Fruit fly (Drosophila melanogaster) whole organism, embryonic: Measurements from ENCODE around the gene CG8675.

Source experiments
- Antp ChIP-seq: fragments of 200-800 bp; sonication (Bioruptor generic); optimal IDR thresholded peaks from 3 replicates; lab custom pipeline; 2016; ENCODE audit warnings: missing biosample characterization, missing genetic modification characterization
- CG10979 ChIP-seq: fragments of 200-800 bp; sonication (Bioruptor generic); optimal IDR thresholded peaks from 2 replicates; lab custom pipeline; 2018; ENCODE audit warnings: missing biosample characterization, mild to moderate bottlenecking, missing genetic modification characterization, moderate library complexity
- CG11695 ChIP-seq: fragments of 200-800 bp; sonication (Bioruptor generic); IDR thresholded peaks from 3 replicates; pipeline ENCODE4 v1.3.6; 2022; ENCODE audit warnings: missing biosample characterization, missing genetic modification characterization
- CG12155 ChIP-seq: fragments of 200-800 bp; sonication (Bioruptor generic); optimal IDR thresholded peaks from 3 replicates; lab custom pipeline; 2016; ENCODE audit warnings: missing biosample characterization, missing genetic modification characterization
- CG12744 ChIP-seq: fragments of 200-800 bp; sonication (Bioruptor generic); optimal IDR thresholded peaks from 2 replicates; lab custom pipeline; 2016; ENCODE audit warnings: missing biosample characterization, missing genetic modification characterization
- CG14710 ChIP-seq: fragments of 200-800 bp; sonication (Bioruptor generic); optimal IDR thresholded peaks from 3 replicates; lab custom pipeline; 2019; ENCODE audit warnings: missing biosample characterization, mild to moderate bottlenecking, missing genetic modification characterization, moderate library complexity
- CG15073 ChIP-seq: fragments of 200-800 bp; sonication (Bioruptor generic); optimal IDR thresholded peaks from 2 replicates; lab custom pipeline; 2016; ENCODE audit warnings: missing biosample characterization, missing genetic modification characterization
- CG17359 ChIP-seq: fragments of 200-800 bp; sonication (Bioruptor generic); optimal IDR thresholded peaks from 3 replicates; lab custom pipeline; 2018; ENCODE audit warnings: missing biosample characterization, mild to moderate bottlenecking, missing genetic modification characterization, moderate library complexity
- CG17361 ChIP-seq: fragments of 200-800 bp; sonication (Bioruptor generic); IDR thresholded peaks from 3 replicates; pipeline ENCODE4 v1.3.6; 2022; ENCODE audit warnings: missing biosample characterization, missing genetic modification characterization
- CG18599 ChIP-seq: fragments of 200-800 bp; sonication (Bioruptor generic); optimal IDR thresholded peaks from 3 replicates; lab custom pipeline; 2017; ENCODE audit warnings: missing biosample characterization, missing genetic modification characterization, mild to moderate bottlenecking, moderate library complexity, missing genetic modification reagents
- CG30403 ChIP-seq: fragments of 200-800 bp; sonication (Bioruptor generic); optimal IDR thresholded peaks from 3 replicates; lab custom pipeline; 2016; ENCODE audit warnings: missing biosample characterization, missing genetic modification characterization
- CG34224 ChIP-seq: fragments of 200-800 bp; sonication (Bioruptor generic); IDR thresholded peaks from 3 replicates; pipeline ENCODE4 v1.3.6; 2022; ENCODE audit warnings: missing biosample characterization, missing genetic modification characterization; ENCODE audit not compliant: partially characterized antibody
- CG43689 ChIP-seq: fragments of 200-800 bp; sonication (Bioruptor generic); IDR thresholded peaks from 2 replicates; pipeline ENCODE4 v1.3.6; 2022; ENCODE audit warnings: missing biosample characterization, missing genetic modification characterization
- CG5245 ChIP-seq: fragments of 200-800 bp; sonication (Bioruptor generic); optimal IDR thresholded peaks from 3 replicates; lab custom pipeline; 2016; ENCODE audit warnings: missing biosample characterization, missing genetic modification characterization
- CG5953 ChIP-seq: fragments of 200-800 bp; sonication (Bioruptor generic); IDR thresholded peaks from 2 replicates; pipeline ENCODE4 v1.3.6; 2022; ENCODE audit warnings: missing biosample characterization, missing genetic modification characterization
- CG6765 ChIP-seq: fragments of 200-800 bp; sonication (Bioruptor generic); optimal IDR thresholded peaks from 3 replicates; lab custom pipeline; 2017; ENCODE audit warnings: missing biosample characterization, mild to moderate bottlenecking, missing genetic modification characterization
- CG7928 ChIP-seq: fragments of 200-800 bp; sonication (Bioruptor generic); optimal IDR thresholded peaks from 2 replicates; lab custom pipeline; 2017; ENCODE audit warnings: missing biosample characterization, mild to moderate bottlenecking, missing genetic modification characterization
- CG8089 ChIP-seq: fragments of 200-800 bp; sonication (Bioruptor generic); optimal IDR thresholded peaks from 3 replicates; lab custom pipeline; 2016; ENCODE audit warnings: missing biosample characterization, missing genetic modification characterization
- CG8281 ChIP-seq: fragments of 200-800 bp; sonication (Bioruptor generic); optimal IDR thresholded peaks from 2 replicates; lab custom pipeline; 2018; ENCODE audit warnings: missing biosample characterization, mild to moderate bottlenecking, missing genetic modification characterization, moderate library complexity
- CG9437 ChIP-seq: fragments of 200-800 bp; sonication (Bioruptor generic); optimal IDR thresholded peaks from 2 replicates; lab custom pipeline; 2018; ENCODE audit warnings: missing biosample characterization, mild to moderate bottlenecking, missing genetic modification characterization
- CG9817 ChIP-seq: fragments of 200-800 bp; sonication (Bioruptor generic); optimal IDR thresholded peaks from 2 replicates; lab custom pipeline; 2018; ENCODE audit warnings: missing biosample characterization, mild to moderate bottlenecking, missing genetic modification characterization, moderate library complexity
- CG9932 ChIP-seq: fragments of 200-800 bp; sonication (Bioruptor generic); IDR thresholded peaks from 2 replicates; pipeline ENCODE4 v1.3.6; 2022; ENCODE audit warnings: missing biosample characterization, missing genetic modification characterization
- D19A ChIP-seq: fragments of 200-800 bp; optimal IDR thresholded peaks from 3 replicates; lab custom pipeline; 2019; ENCODE audit warnings: missing biosample characterization, mild to moderate bottlenecking, missing genetic modification characterization, moderate library complexity
- Dref ChIP-seq: fragments of 200-800 bp; sonication (Bioruptor generic); IDR thresholded peaks from 2 replicates; pipeline ENCODE4 v1.3.6; 2022; ENCODE audit warnings: missing biosample characterization, missing genetic modification characterization
- Elba2 ChIP-seq: fragments of 200-800 bp; sonication (Bioruptor generic); optimal IDR thresholded peaks from 3 replicates; lab custom pipeline; 2016; ENCODE audit warnings: missing biosample characterization, missing genetic modification characterization
- HLH3B ChIP-seq: fragments of 200-800 bp; sonication (Bioruptor generic); IDR thresholded peaks from 2 replicates; pipeline ENCODE4 v1.3.6; 2022; ENCODE audit warnings: missing biosample characterization, missing genetic modification characterization
- Hr78 ChIP-seq, 2 experiments: fragments of 200-800 bp in 1 of 2; fragments of >200 bp in 1 of 2; sonication (Bioruptor generic) in 1 of 2; optimal IDR thresholded peaks; 2 replicates each; lab custom pipeline; 2017 to 2019; ENCODE audit warnings: missing biosample characterization in 2 of 2, missing genetic modification characterization in 2 of 2, mild to moderate bottlenecking in 1 of 2, moderate library complexity in 1 of 2
- Mrtf ChIP-seq: fragments of 200-800 bp; sonication (Bioruptor generic); IDR thresholded peaks from 3 replicates; pipeline ENCODE4 v1.3.6; 2022; ENCODE audit warnings: missing biosample characterization, missing genetic modification characterization
- Myb ChIP-seq: fragments of 200-800 bp; sonication (Bioruptor generic); optimal IDR thresholded peaks from 2 replicates; lab custom pipeline; 2016; ENCODE audit warnings: missing biosample characterization, missing genetic modification characterization
- Oli ChIP-seq: fragments of 200-800 bp; sonication (Bioruptor generic); optimal IDR thresholded peaks from 2 replicates; lab custom pipeline; 2018; ENCODE audit warnings: missing biosample characterization, mild to moderate bottlenecking, missing genetic modification characterization, moderate library complexity
- Sox102F ChIP-seq: fragments of 200-800 bp; sonication (Bioruptor generic); optimal IDR thresholded peaks from 2 replicates; lab custom pipeline; 2018; ENCODE audit warnings: missing biosample characterization, mild to moderate bottlenecking, missing genetic modification characterization, moderate library complexity
- Taf1 ChIP-seq: fragments of 200-800 bp; sonication (Bioruptor generic); IDR thresholded peaks from 2 replicates; pipeline ENCODE4 v1.3.6; 2022; ENCODE audit warnings: missing biosample characterization, missing genetic modification characterization
- Xrp1 ChIP-seq: fragments of 200-800 bp; sonication (Bioruptor generic); IDR thresholded peaks from 2 replicates; pipeline ENCODE4 v1.3.6; 2022; ENCODE audit warnings: missing biosample characterization, missing genetic modification characterization
- ase ChIP-seq: fragments of 200-800 bp; sonication (Bioruptor generic); IDR thresholded peaks from 3 replicates; pipeline ENCODE4 v1.3.6; 2022; ENCODE audit warnings: missing biosample characterization, missing genetic modification characterization
- cas ChIP-seq: fragments of 200-800 bp; sonication (Bioruptor generic); IDR thresholded peaks from 2 replicates; pipeline ENCODE4 v1.3.6; 2022; ENCODE audit warnings: missing biosample characterization, missing genetic modification characterization
- chm ChIP-seq: fragments of 200-800 bp; sonication (Bioruptor generic); IDR thresholded peaks from 2 replicates; pipeline ENCODE4 v1.3.6; 2022; ENCODE audit warnings: missing biosample characterization, missing genetic modification characterization
- dan ChIP-seq: fragments of 200-800 bp; sonication (Bioruptor generic); IDR thresholded peaks from 2 replicates; pipeline ENCODE4 v1.3.6; 2022; ENCODE audit warnings: missing biosample characterization, missing genetic modification characterization
- eve ChIP-seq, 2 experiments: fragments of >200 bp; optimal IDR thresholded peaks; 2 replicates each; lab custom pipeline; 2017; ENCODE audit warnings: missing biosample characterization in 2 of 2, missing genetic modification characterization in 2 of 2
- grau ChIP-seq: fragments of 200-800 bp; optimal IDR thresholded peaks from 3 replicates; lab custom pipeline; 2019; ENCODE audit warnings: missing biosample characterization, mild to moderate bottlenecking, missing genetic modification characterization, moderate library complexity
- h ChIP-seq: fragments of >200 bp; optimal IDR thresholded peaks from 2 replicates; lab custom pipeline; 2017
- hkb ChIP-seq, 2 experiments: fragments of 200-800 bp in 1 of 2; fragments of >200 bp in 1 of 2; sonication (Bioruptor generic) in 1 of 2; IDR thresholded peaks in 1 of 2; optimal IDR thresholded peaks in 1 of 2; 2 replicates each; pipeline versions ENCODE4 v1.3.6 to Lab custom; 2017 to 2022; ENCODE audit warnings: missing biosample characterization in 1 of 2, missing genetic modification characterization in 1 of 2
- kni ChIP-seq: fragments of 200-800 bp; sonication (Bioruptor generic); optimal IDR thresholded peaks from 3 replicates; lab custom pipeline; 2017; ENCODE audit warnings: mild to moderate bottlenecking, missing biosample characterization, missing genetic modification reagents, missing genetic modification characterization
- lab ChIP-seq: fragments of 200-800 bp; sonication (Bioruptor generic); optimal IDR thresholded peaks from 3 replicates; lab custom pipeline; 2017; ENCODE audit warnings: missing biosample characterization, missing genetic modification characterization, mild to moderate bottlenecking, moderate library complexity, missing genetic modification reagents
- lbe ChIP-seq: fragments of 200-800 bp; sonication (Bioruptor generic); optimal IDR thresholded peaks from 2 replicates; lab custom pipeline; 2016; ENCODE audit warnings: missing biosample characterization, mild to moderate bottlenecking, missing genetic modification characterization
- nmo ChIP-seq: fragments of 200-800 bp; sonication (Bioruptor generic); optimal IDR thresholded peaks from 2 replicates; lab custom pipeline; 2018; ENCODE audit warnings: missing biosample characterization, mild to moderate bottlenecking, missing genetic modification characterization, moderate library complexity
- peb ChIP-seq: fragments of 200-800 bp; sonication (Bioruptor generic); IDR thresholded peaks from 2 replicates; pipeline ENCODE4 v1.3.6; 2022; ENCODE audit warnings: missing biosample characterization, missing genetic modification characterization
- psq ChIP-seq: fragments of 200-800 bp; sonication (Bioruptor generic); optimal IDR thresholded peaks from 2 replicates; lab custom pipeline; 2017; ENCODE audit warnings: missing biosample characterization, missing genetic modification characterization
- slp2 ChIP-seq: fragments of 200-800 bp; sonication (Bioruptor generic); optimal IDR thresholded peaks from 2 replicates; lab custom pipeline; 2016; ENCODE audit warnings: missing biosample characterization, missing genetic modification characterization
- sr ChIP-seq: fragments of 200-800 bp; sonication (Bioruptor generic); IDR thresholded peaks from 3 replicates; pipeline ENCODE4 v1.3.6; 2022; ENCODE audit warnings: missing biosample characterization, missing genetic modification characterization
- stc ChIP-seq: fragments of 200-800 bp; sonication (Bioruptor generic); IDR thresholded peaks from 2 replicates; pipeline ENCODE4 v1.3.6; 2022; ENCODE audit warnings: missing biosample characterization, missing genetic modification characterization
- tio ChIP-seq: fragments of 200-800 bp; sonication (Bioruptor generic); optimal IDR thresholded peaks from 2 replicates; lab custom pipeline; 2017; ENCODE audit warnings: missing biosample characterization, missing genetic modification characterization, inconsistent platforms
- toy ChIP-seq: fragments of 200-800 bp; sonication (Bioruptor generic); IDR thresholded peaks from 2 replicates; pipeline ENCODE4 v1.3.6; 2022; ENCODE audit warnings: missing biosample characterization, missing genetic modification characterization

The CG8675 gene

dm6 chrX:17294979-17295378 lies 45.7 kb upstream of the CG8675 start (continued):
- TF ChIP-seq CG17359 (tag; lab: Kevin White, UChicago) (no peak), chm (GFP tag; lab: Robert Waterston, UW) (no peak), Myb (no peak), lab (GFP tag; lab: Kevin White, UChicago) (peak; percentile 4), CG9437 (GFP tag; lab: Kevin White, UChicago) (peak; percentile 30), D19A (tag; lab: Kevin White, UChicago) (no peak), CG34224 (no peak), Dref (GFP tag; lab: Robert Waterston, UW) (no peak), CG17361 (peak; percentile 48; the same call in 1 of the 3 replicates), nmo (GFP tag; lab: Kevin White, UChicago) (peak; percentile 22), CG30403 (peak; percentile 26), CG6765 (GFP tag; lab: Kevin White, UChicago) (no peak), dan (GFP tag; lab: Robert Waterston, UW) (no peak), cas (no peak), tio (no peak), Antp (no peak), CG9932 (peak; percentile 13; the same call in 1 of the 2 replicates), CG7928 (GFP tag; lab: Kevin White, UChicago) (no peak), CG18599 (no peak), lbe (GFP tag; lab: Kevin White, UChicago) (no peak), hkb (optimal IDR thresholded peaks at IDR 0.05; lab: Kevin White, UChicago) (no peak), hkb (GFP tag; IDR thresholded peaks at IDR 0.05; lab: Robert Waterston, UW) (0 out of 2 replicates have a peak, but pooled peaks have one; percentile 14), sr (no peak), toy (GFP tag; lab: Robert Waterston, UW) (no peak), CG12744 (no peak), peb (GFP tag; lab: Robert Waterston, UW) (no peak), CG15073 (GFP tag; lab: Kevin White, UChicago) (no peak), CG5245 (GFP tag; lab: Kevin White, UChicago) (no peak), Elba2 (GFP tag; lab: Kevin White, UChicago) (no peak), ase (GFP tag; lab: Robert Waterston, UW) (no peak), CG43689 (GFP tag; lab: Robert Waterston, UW) (no peak), CG14710 (tag; lab: Kevin White, UChicago) (no peak), Sox102F (GFP tag; lab: Kevin White, UChicago) (no peak), h (lab: Kevin White, UChicago) (no peak), kni (GFP tag; lab: Kevin White, UChicago) (no peak), CG10979 (tag; lab: Kevin White, UChicago) (no peak), CG8089 (no peak), Hr78 (GFP tag; optimal IDR thresholded peaks at IDR 0.05; lab: Kevin White, UChicago) (no peak), grau (tag; lab: Kevin White, UChicago) (no peak), Mrtf (GFP tag; lab: Robert Waterston, UW) (0 out of 3 replicates have a peak, but pooled peaks have one; percentile 37), CG5953 (GFP tag; lab: Robert Waterston, UW) (no peak), HLH3B (GFP tag; lab: Robert Waterston, UW) (no peak), CG8281 (tag; lab: Kevin White, UChicago) (no peak), Xrp1 (GFP tag; lab: Robert Waterston, UW) (0 out of 2 replicates have a peak, but pooled peaks have one; percentile 8), CG9817 (no peak), Oli (peak; percentile 23), stc (GFP tag; lab: Robert Waterston, UW) (no peak), psq (no peak), slp2 (no peak), eve (GFP tag; optimal IDR thresholded peaks at IDR 0.05; lab: Kevin White, UChicago) (no peak), CG12155 (GFP tag; lab: Kevin White, UChicago) (no peak), Taf1 (no peak), CG11695 (no peak)
